Worm (Caenorhabditis elegans): Measurements from ENCODE around the gene lst-6.

ce11 chrII:7031137-7031697, 8.9 kb upstream of the lst-6 start:
- TF ChIP-seq tab-1 (GFP tag; IDR thresholded peaks at IDR 0.05) (no peak), flt-1 (GFP tag; IDR thresholded peaks at IDR 0.05) (no peak), T22C8.4 (GFP tag; IDR thresholded peaks at IDR 0.05) (no peak), med-1 (GFP tag; optimal IDR thresholded peaks at IDR 0.05; ENCODE audit: insufficient read depth) (no peak), ztf-29 (GFP tag; IDR thresholded peaks at IDR 0.05) (no peak), klf-2 (GFP tag; conservative IDR thresholded peaks at IDR 0.05) (no peak), cog-1 (tag; optimal IDR thresholded peaks at IDR 0.05) (no peak), ref-1 (GFP tag; conservative IDR thresholded peaks at IDR 0.05) (no peak)
